Worm (Caenorhabditis elegans): ENCODE results near the gene F40G12.5.

- TF ChIP-seq nhr-11 (tag; optimal IDR thresholded peaks at IDR 0.05) (no peak), tbx-2 (tag; optimal IDR thresholded peaks at IDR 0.05) (no peak)
Measured at ce11 chrV:14260831-14261230, 9.8 kb downstream of the F40G12.5 start, which contains the start of gene F40G12.2.
